Worm (Caenorhabditis elegans): ENCODE data around the gene lmtr-2.

DNA sequence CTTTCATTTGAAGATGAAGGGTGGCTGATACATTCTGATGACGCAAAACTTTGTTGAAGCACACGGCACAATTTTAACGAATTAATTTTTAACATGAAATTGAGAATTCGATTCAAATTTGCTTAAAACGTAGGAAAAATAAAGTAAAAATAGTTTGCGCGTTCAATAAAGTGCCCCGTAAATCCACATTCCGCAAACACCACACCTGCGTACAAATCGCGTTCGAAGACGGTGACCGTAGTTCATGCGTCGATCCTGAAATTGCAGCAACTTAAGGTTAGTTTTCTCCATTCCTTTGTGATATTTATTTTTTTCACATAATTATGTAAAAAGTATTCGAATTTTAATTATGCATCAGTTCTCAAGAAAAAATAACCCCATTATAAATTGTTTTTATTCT lies 13.8 kb upstream of the lmtr-2 start, which contains the start of gene F43H9.3:
- no peak for TF ChIP-seq him-1 (tag; optimal IDR thresholded peaks at IDR 0.05)
- TF ChIP-seq dao-5 (tag; optimal IDR thresholded peaks at IDR 0.05), result no peak
- no peak for TF ChIP-seq W03F9.2 (tag; optimal IDR thresholded peaks at IDR 0.05)

Measured in whole organism, L4/young adult.